Fruit fly (Drosophila melanogaster) whole organism, pupa: ENCODE measurements around the gene CG43736.

ENCODE experiments used
- CG10348 ChIP-seq: fragments of 200-800 bp; sonication (Bioruptor generic); IDR thresholded peaks from 2 replicates; pipeline ENCODE4 v1.3.6; 2022; ENCODE audit warnings: missing biosample characterization, missing genetic modification characterization
- rn ChIP-seq: fragments of 200-800 bp; sonication (Bioruptor generic); IDR thresholded peaks from 2 replicates; pipeline ENCODE4 v1.3.6; 2022; ENCODE audit warnings: missing biosample characterization, missing genetic modification characterization

DNA sequence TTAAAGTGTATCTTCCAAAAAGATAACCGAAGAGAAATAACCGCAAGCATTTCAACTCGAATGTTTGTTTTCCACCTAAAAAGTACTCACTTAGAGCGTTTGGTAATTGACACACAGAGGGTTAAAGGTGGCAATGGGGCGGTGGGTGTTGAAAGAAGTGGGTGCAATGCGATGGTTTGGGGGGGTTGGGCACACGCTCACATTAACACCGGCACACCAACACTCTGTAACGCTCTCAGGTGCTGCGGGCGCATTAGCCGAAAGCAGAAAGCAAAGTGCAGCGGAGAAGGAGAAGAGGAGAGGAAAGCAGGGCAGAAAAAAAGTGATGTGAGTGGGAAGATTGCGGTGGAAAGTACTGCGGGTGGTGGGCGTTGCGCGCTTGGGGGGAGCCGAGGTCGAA, 1.4 kb downstream of the CG43736 start:
- TF ChIP-seq CG10348 (GFP tag; lab: Robert Waterston, UW): no peak
- TF ChIP-seq rn: no peak
